In the genomic region with DNA sequence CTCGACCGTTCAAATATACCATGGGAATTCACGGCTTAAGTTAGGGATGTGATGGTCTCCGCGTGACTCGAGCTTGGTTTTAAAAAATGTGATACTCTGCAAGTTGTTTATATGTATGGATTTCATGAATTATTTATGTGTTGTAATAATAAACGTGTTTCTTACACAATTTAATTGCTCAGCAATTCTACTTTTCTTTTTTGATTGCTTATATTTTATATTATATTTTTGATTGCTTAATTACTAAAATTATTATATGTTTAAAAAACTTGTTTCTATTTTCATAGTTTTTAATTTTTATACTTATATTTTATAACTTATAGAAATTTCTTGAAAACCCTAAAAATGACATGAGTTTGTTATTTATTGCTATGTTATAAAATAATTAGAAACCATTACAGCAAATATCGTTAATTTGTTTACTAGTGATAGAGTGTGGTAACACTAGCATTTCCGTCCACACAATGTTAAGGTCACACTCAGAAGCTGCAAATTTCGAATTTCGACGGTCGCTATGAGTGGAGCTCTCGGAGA, we compare ENCODE assay signal across 6 fruit fly cellular contexts.
TF ChIP-seq lines count a peak whose summit lies in the region.

A gene (minus strand): TSS at position 6 of the 534 bp plus-strand sequence.
A gene (plus strand): TSS at position 476 of the 534 bp plus-strand sequence.

- no peak for TF ChIP-seq CTCF in whole organism, embryonic (GFP tag; optimal IDR thresholded peaks at IDR 0.05; lab: Kevin White, UChicago)

TF ChIP-seq in Kc167, 6 proteins besides CTCF, POLR2A, EP300 and RAD21:
- TF ChIP-seq Sin3A (optimal IDR thresholded peaks at IDR 0.05; lab: Kevin White, UChicago) (peak; percentile 30), ttk (optimal IDR thresholded peaks at IDR 0.05; lab: Kevin White, UChicago) (no peak), insv (optimal IDR thresholded peaks at IDR 0.05; lab: Kevin White, UChicago) (no peak), Myc (optimal IDR thresholded peaks at IDR 0.05; lab: Kevin White, UChicago) (no peak), psq (optimal IDR thresholded peaks at IDR 0.05; lab: Kevin White, UChicago) (no peak), h (optimal IDR thresholded peaks at IDR 0.05; lab: Kevin White, UChicago) (no peak)
TF ChIP-seq in Kc167: peak in this region for 1.

TF ChIP-seq in whole organism, adult, 20 proteins besides CTCF, POLR2A, EP300 and RAD21 (continues in another document):
- TF ChIP-seq Clk (GFP tag; optimal IDR thresholded peaks at IDR 0.05; lab: Kevin White, UChicago), result no peak
- TF ChIP-seq kay (GFP tag; lab: Kevin White, UChicago; ENCODE audit: borderline replicate concordance), result no peak
- TF ChIP-seq cnc (optimal IDR thresholded peaks at IDR 0.05; lab: Kevin White, UChicago), result no peak
- no peak for TF ChIP-seq cic (GFP tag; optimal IDR thresholded peaks at IDR 0.05; lab: Kevin White, UChicago)
- TF ChIP-seq Hr96 (GFP tag; optimal IDR thresholded peaks at IDR 0.05; lab: Kevin White, UChicago), result no peak
- peak; percentile 44 for TF ChIP-seq pad (GFP tag; optimal IDR thresholded peaks at IDR 0.05; lab: Kevin White, UChicago)
- TF ChIP-seq CG1620 (GFP tag; optimal IDR thresholded peaks at IDR 0.05; lab: Kevin White, UChicago), result peak; percentile 19
- peak; percentile 59 for TF ChIP-seq CG11617 (GFP tag; optimal IDR thresholded peaks at IDR 0.05; lab: Kevin White, UChicago)
- no peak for TF ChIP-seq CG5204 (GFP tag; optimal IDR thresholded peaks at IDR 0.05; lab: Kevin White, UChicago)
- peak; percentile 41 for TF ChIP-seq toe (GFP tag; optimal IDR thresholded peaks at IDR 0.05; lab: Kevin White, UChicago)
- TF ChIP-seq CG7101 (tag; optimal IDR thresholded peaks at IDR 0.05; lab: Kevin White, UChicago), result peak; percentile 73
- TF ChIP-seq ovo (GFP tag; optimal IDR thresholded peaks at IDR 0.05; lab: Kevin White, UChicago), result peak; percentile 5
- no peak for TF ChIP-seq CG12768 (GFP tag; optimal IDR thresholded peaks at IDR 0.05; lab: Kevin White, UChicago)
- peak; percentile 40 for TF ChIP-seq bab1 (GFP tag; optimal IDR thresholded peaks at IDR 0.05; lab: Kevin White, UChicago)
- TF ChIP-seq CG7045 (GFP tag; optimal IDR thresholded peaks at IDR 0.05; lab: Kevin White, UChicago), result peak; percentile 50
- TF ChIP-seq Crg-1 (GFP tag; optimal IDR thresholded peaks at IDR 0.05; lab: Kevin White, UChicago), result peak; percentile 25

TF ChIP-seq in whole organism, embryonic, 481 proteins besides CTCF, POLR2A, EP300 and RAD21 (continues in another document):
- TF ChIP-seq CG13775 (GFP tag; optimal IDR thresholded peaks at IDR 0.05; lab: Kevin White, UChicago) (peak; percentile 60), Atf-2 (GFP tag; optimal IDR thresholded peaks at IDR 0.05; lab: Kevin White, UChicago) (no peak), pzg (GFP tag; optimal IDR thresholded peaks at IDR 0.05; lab: Kevin White, UChicago) (peak; percentile 14), al (GFP tag; IDR thresholded peaks at IDR 0.05; lab: Robert Waterston, UW) (no peak), org-1 (GFP tag; optimal IDR thresholded peaks at IDR 0.05; lab: Kevin White, UChicago) (no peak), bsh (GFP tag; optimal IDR thresholded peaks at IDR 0.05; lab: Kevin White, UChicago) (no peak), dpn (GFP tag; optimal IDR thresholded peaks at IDR 0.05; lab: Kevin White, UChicago) (peak in 1 of 2 experiments; percentile 23), Rx (GFP tag; IDR thresholded peaks at IDR 0.05; lab: Robert Waterston, UW) (no peak), MTF-1 (GFP tag; optimal IDR thresholded peaks at IDR 0.05; lab: Kevin White, UChicago; ENCODE audit: borderline replicate concordance) (peak; percentile 2), Dbx (GFP tag; IDR thresholded peaks at IDR 0.05; lab: Robert Waterston, UW) (0 out of 3 replicates have a peak, but pooled peaks have one; percentile 32), CG9609 (GFP tag; optimal IDR thresholded peaks at IDR 0.05; lab: Kevin White, UChicago) (peak; percentile 10), CG8089 (GFP tag; optimal IDR thresholded peaks at IDR 0.05; lab: Kevin White, UChicago) (no peak), stc (GFP tag; IDR thresholded peaks at IDR 0.05; lab: Robert Waterston, UW) (peak; percentile 20; the same call in 1 of the 2 replicates), her (GFP tag; optimal IDR thresholded peaks at IDR 0.05; lab: Kevin White, UChicago) (no peak), CG9215 (GFP tag; IDR thresholded peaks at IDR 0.05; lab: Robert Waterston, UW) (peak; percentile 46)

TF ChIP-seq in whole organism, prepupa, 60 proteins besides CTCF, POLR2A, EP300 and RAD21 (continues in another document):
- TF ChIP-seq CG10669 (GFP tag; optimal IDR thresholded peaks at IDR 0.05; lab: Kevin White, UChicago) (no peak), CG32006 (GFP tag; optimal IDR thresholded peaks at IDR 0.05; lab: Kevin White, UChicago) (peak; percentile 48), CG10631 (GFP tag; optimal IDR thresholded peaks at IDR 0.05; lab: Kevin White, UChicago) (peak; percentile 61), CG16779 (tag; optimal IDR thresholded peaks at IDR 0.05; lab: Kevin White, UChicago) (no peak), lz (GFP tag; optimal IDR thresholded peaks at IDR 0.05; lab: Kevin White, UChicago) (peak; percentile 51), OdsH (GFP tag; optimal IDR thresholded peaks at IDR 0.05; lab: Kevin White, UChicago) (peak; percentile 31), Eip78C (GFP tag; lab: Kevin White, UChicago) (peak; percentile 63), CG8632 (GFP tag; optimal IDR thresholded peaks at IDR 0.05; lab: Kevin White, UChicago) (peak; percentile 51), dac (GFP tag; optimal IDR thresholded peaks at IDR 0.05; lab: Kevin White, UChicago) (no peak), Met (GFP tag; optimal IDR thresholded peaks at IDR 0.05; lab: Kevin White, UChicago) (peak; percentile 20), CG3032 (tag; optimal IDR thresholded peaks at IDR 0.05; lab: Kevin White, UChicago) (peak; percentile 67), Ets96B (tag; optimal IDR thresholded peaks at IDR 0.05; lab: Kevin White, UChicago) (peak; percentile 28), Smox (GFP tag; optimal IDR thresholded peaks at IDR 0.05; lab: Kevin White, UChicago) (no peak), salr (GFP tag; optimal IDR thresholded peaks at IDR 0.05; lab: Kevin White, UChicago) (peak in 1 of 2 experiments; percentile 36), CG4318 (GFP tag; optimal IDR thresholded peaks at IDR 0.05; lab: Kevin White, UChicago) (no peak), CG6808 (GFP tag; optimal IDR thresholded peaks at IDR 0.05; lab: Kevin White, UChicago) (peak; percentile 1), CG31627 (GFP tag; optimal IDR thresholded peaks at IDR 0.05; lab: Kevin White, UChicago) (peak; percentile 37)

TF ChIP-seq in whole organism, pupa, 21 proteins besides CTCF, POLR2A, EP300 and RAD21:
- TF ChIP-seq CG4496 (GFP tag; IDR thresholded peaks at IDR 0.05; lab: Robert Waterston, UW) (peak; percentile 20; the same call in 2 of the 3 replicates), CG9948 (tag; optimal IDR thresholded peaks at IDR 0.05; lab: Kevin White, UChicago) (peak; percentile 6), CG17806 (tag; optimal IDR thresholded peaks at IDR 0.05; lab: Kevin White, UChicago) (peak; percentile 20), CG15710 (tag; optimal IDR thresholded peaks at IDR 0.05; lab: Kevin White, UChicago) (peak; percentile 44), Ets98B (GFP tag; IDR thresholded peaks at IDR 0.05; lab: Robert Waterston, UW) (0 out of 2 replicates have a peak, but pooled peaks have one; percentile 1), Snoo (tag; optimal IDR thresholded peaks at IDR 0.05; lab: Kevin White, UChicago) (peak; percentile 37), CG8159 (tag; optimal IDR thresholded peaks at IDR 0.05; lab: Kevin White, UChicago) (peak; percentile 39), CG14655 (GFP tag; optimal IDR thresholded peaks at IDR 0.05; lab: Kevin White, UChicago) (no peak), CG12605 (GFP tag; IDR thresholded peaks at IDR 0.05; lab: Robert Waterston, UW) (no peak)
TF ChIP-seq in whole organism, pupa: peak in this region for 7.

TF ChIP-seq in whole organism, wandering third instar larva, 38 proteins besides CTCF, POLR2A, EP300 and RAD21 (continues in another document):
- peak; percentile 12 for TF ChIP-seq Hnf4 (GFP tag; optimal IDR thresholded peaks at IDR 0.05; lab: Kevin White, UChicago)
- TF ChIP-seq GATAd (GFP tag; optimal IDR thresholded peaks at IDR 0.05; lab: Kevin White, UChicago), result no peak
- no peak for TF ChIP-seq Abd-B (GFP tag; optimal IDR thresholded peaks at IDR 0.05; lab: Kevin White, UChicago)
- TF ChIP-seq CG32264 (GFP tag; optimal IDR thresholded peaks at IDR 0.05; lab: Kevin White, UChicago), result no peak
- no peak for TF ChIP-seq usp (GFP tag; optimal IDR thresholded peaks at IDR 0.05; lab: Kevin White, UChicago)
- no peak for TF ChIP-seq lola (GFP tag; optimal IDR thresholded peaks at IDR 0.05; lab: Kevin White, UChicago)
- no peak for TF ChIP-seq Dfd (GFP tag; optimal IDR thresholded peaks at IDR 0.05; lab: Kevin White, UChicago)
- TF ChIP-seq Hr78 (GFP tag; optimal IDR thresholded peaks at IDR 0.05; lab: Kevin White, UChicago), result no peak
- no peak for TF ChIP-seq N (GFP tag; optimal IDR thresholded peaks at IDR 0.05; lab: Kevin White, UChicago)
- no peak for TF ChIP-seq CrebA (GFP tag; optimal IDR thresholded peaks at IDR 0.05; lab: Kevin White, UChicago; ENCODE audit: borderline replicate concordance)
- TF ChIP-seq rgr (GFP tag; optimal IDR thresholded peaks at IDR 0.05; lab: Kevin White, UChicago), result peak; percentile 15
- TF ChIP-seq brk (GFP tag; optimal IDR thresholded peaks at IDR 0.05; lab: Kevin White, UChicago), result no peak
- no peak for TF ChIP-seq dl (GFP tag; optimal IDR thresholded peaks at IDR 0.05; lab: Kevin White, UChicago; ENCODE audit: insufficient read depth in 1 of 2, partially characterized antibody in 2 of 2)
- peak; percentile 15 for TF ChIP-seq sv (GFP tag; optimal IDR thresholded peaks at IDR 0.05; lab: Kevin White, UChicago)
- peak; percentile 29 for TF ChIP-seq OdsH (GFP tag; optimal IDR thresholded peaks at IDR 0.05; lab: Kevin White, UChicago)
- TF ChIP-seq dsf (GFP tag; optimal IDR thresholded peaks at IDR 0.05; lab: Kevin White, UChicago; ENCODE audit: borderline replicate concordance), result no peak
- TF ChIP-seq Sp1 (GFP tag; optimal IDR thresholded peaks at IDR 0.05; lab: Kevin White, UChicago), result peak; percentile 60
- no peak for TF ChIP-seq tai (GFP tag; optimal IDR thresholded peaks at IDR 0.05; lab: Kevin White, UChicago)
- no peak for TF ChIP-seq Dif (GFP tag; optimal IDR thresholded peaks at IDR 0.05; lab: Kevin White, UChicago; ENCODE audit: partially characterized antibody)
- TF ChIP-seq woc (GFP tag; optimal IDR thresholded peaks at IDR 0.05; lab: Kevin White, UChicago), result peak; percentile 22
- peak; percentile 62 for TF ChIP-seq HLH106 (tag; optimal IDR thresholded peaks at IDR 0.05; lab: Kevin White, UChicago)
- no peak for TF ChIP-seq ey (GFP tag; optimal IDR thresholded peaks at IDR 0.05; lab: Kevin White, UChicago)
- peak; percentile 51 for TF ChIP-seq dmrt93B (GFP tag; optimal IDR thresholded peaks at IDR 0.05; lab: Kevin White, UChicago)
- TF ChIP-seq psq (GFP tag; optimal IDR thresholded peaks at IDR 0.05; lab: Kevin White, UChicago), result peak; percentile 9
- no peak for TF ChIP-seq fru (GFP tag; optimal IDR thresholded peaks at IDR 0.05; lab: Kevin White, UChicago)
- no peak for TF ChIP-seq pan (optimal IDR thresholded peaks at IDR 0.05; lab: Kevin White, UChicago)
